Worm (Caenorhabditis elegans): ENCODE measurements around the gene M04C3.2.

DNA sequence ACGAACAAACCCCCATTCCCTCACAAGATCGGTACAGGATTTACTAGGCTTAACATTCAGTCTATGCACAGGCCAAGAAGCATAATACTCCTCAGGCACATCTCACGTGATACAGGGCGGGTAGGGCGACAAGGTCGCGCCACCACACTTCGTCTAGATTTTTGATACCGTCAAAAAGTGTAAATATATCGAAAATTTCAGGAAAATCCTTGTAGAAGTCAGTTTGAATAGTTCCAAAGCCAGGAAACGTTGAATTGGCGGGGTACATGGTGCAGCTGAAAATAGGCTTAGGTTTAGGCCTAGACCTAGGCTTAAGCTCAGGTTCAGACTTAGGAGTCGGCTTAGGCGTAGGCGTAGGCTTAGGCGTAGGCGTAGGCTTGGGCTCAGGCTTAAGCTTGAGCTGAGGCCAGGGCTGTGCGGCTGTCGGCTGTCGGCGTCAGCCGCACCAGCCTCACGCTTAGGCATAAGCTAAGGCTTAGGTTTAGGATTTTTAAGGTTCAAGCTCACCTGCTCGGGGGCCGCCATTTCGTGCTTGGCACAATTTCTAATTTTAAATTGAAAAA, 18.3 kb downstream of the M04C3.2 start:
- TF ChIP-seq dao-5 (tag; optimal IDR thresholded peaks at IDR 0.05) (no peak), him-1 (tag; optimal IDR thresholded peaks at IDR 0.05) (no peak), W03F9.2 (tag; optimal IDR thresholded peaks at IDR 0.05) (no peak)
